Fruit fly (Drosophila melanogaster) whole organism, pupa: ENCODE measurements around the gene TwdlG.

Experiments used
- CG14655 ChIP-seq: fragments of 200-800 bp; sonication (Bioruptor generic); optimal IDR thresholded peaks from 3 replicates; lab custom pipeline; 2017; ENCODE audit warnings: mild to moderate bottlenecking, missing biosample characterization, missing genetic modification reagents, missing genetic modification characterization
- CG17806 ChIP-seq: fragments of 200-800 bp; sonication (Bioruptor generic); optimal IDR thresholded peaks from 2 replicates; lab custom pipeline; 2018; ENCODE audit warnings: missing biosample characterization, mild to moderate bottlenecking, missing genetic modification characterization, moderate library complexity
- CG32121 ChIP-seq: fragments of 200-800 bp; sonication (Bioruptor generic); IDR thresholded peaks from 2 replicates; pipeline ENCODE4 v1.3.6; 2022; ENCODE audit warnings: missing biosample characterization, missing genetic modification characterization
- CG34367 ChIP-seq: fragments of 200-800 bp; sonication (Bioruptor generic); optimal IDR thresholded peaks from 2 replicates; lab custom pipeline; 2018; ENCODE audit warnings: missing biosample characterization, mild to moderate bottlenecking, missing genetic modification characterization
- CG8301 ChIP-seq: fragments of 200-800 bp; sonication (Bioruptor generic); optimal IDR thresholded peaks from 2 replicates; lab custom pipeline; 2018; ENCODE audit warnings: missing biosample characterization, mild to moderate bottlenecking, missing genetic modification characterization
- fd96Ca ChIP-seq: fragments of 200-800 bp; sonication (Bioruptor generic); IDR thresholded peaks from 3 replicates; pipeline ENCODE4 v1.3.6; 2022; ENCODE audit warnings: missing biosample characterization, missing genetic modification characterization
- gl ChIP-seq: fragments of 200-800 bp; sonication (Bioruptor generic); optimal IDR thresholded peaks from 2 replicates; lab custom pipeline; 2018; ENCODE audit warnings: missing biosample characterization, mild to moderate bottlenecking, missing genetic modification characterization

DNA sequence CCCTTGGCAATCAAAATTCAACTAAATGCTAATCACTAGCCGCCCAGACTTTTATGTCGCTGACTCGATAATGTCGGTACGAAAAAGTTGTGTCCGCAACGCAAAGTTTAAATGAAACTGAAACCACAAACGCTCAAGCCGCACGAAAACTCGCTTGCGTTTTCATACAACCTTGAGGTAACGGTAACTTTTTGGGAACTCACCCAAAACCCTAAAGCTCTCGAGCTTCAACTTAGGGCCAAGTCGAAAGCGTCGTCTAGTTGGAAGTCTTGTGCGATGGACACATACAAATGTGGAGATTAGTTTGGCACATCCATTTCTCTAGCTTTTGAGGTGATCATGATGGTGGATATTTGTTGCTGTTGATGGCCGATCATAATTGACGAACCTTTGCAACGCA is 1.2 kb downstream of the TwdlG start:
- TF ChIP-seq gl = no peak
- no peak for TF ChIP-seq CG34367 (tag; lab: Kevin White, UChicago)
- no peak for TF ChIP-seq fd96Ca (GFP tag; lab: Robert Waterston, UW)
- no peak for TF ChIP-seq CG32121 (GFP tag; lab: Robert Waterston, UW)
- no peak for TF ChIP-seq CG8301 (tag; lab: Kevin White, UChicago)
- no peak for TF ChIP-seq CG17806
- no peak for TF ChIP-seq CG14655
